Worm (Caenorhabditis elegans): ENCODE data around the gene pmk-2.

The pmk-2 gene

DNA sequence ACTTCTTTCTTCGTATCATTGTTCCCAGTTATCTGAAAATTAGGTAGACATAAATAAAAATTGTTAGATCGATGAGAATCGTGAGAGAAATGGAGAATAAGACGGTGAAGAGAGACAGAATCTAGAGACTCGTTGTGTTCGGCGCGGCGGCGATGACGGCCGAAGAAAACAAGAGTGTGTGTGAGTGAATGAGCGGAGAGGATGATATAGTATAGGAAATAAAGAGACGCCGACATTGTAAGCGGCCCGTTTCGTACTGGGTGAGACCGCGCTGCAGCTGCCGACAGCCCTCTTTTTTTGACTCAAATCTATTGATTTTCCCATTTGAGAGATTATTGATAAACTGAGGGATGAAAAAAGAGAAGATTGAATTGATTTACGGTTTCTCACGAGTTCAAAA lies 31.1 kb upstream of the pmk-2 start, which contains the start of gene Y42H9AR.4:
TSS of gene Y42H9AR.4 (minus strand) at position 32 of the 400 bp plus-strand sequence.
- TF ChIP-seq che-1 (tag; optimal IDR thresholded peaks at IDR 0.05) (no peak), unc-3 (GFP tag; conservative IDR thresholded peaks at IDR 0.05) (no peak), unc-3 (tag; optimal IDR thresholded peaks at IDR 0.05) (no peak), ceh-19 (GFP tag; optimal IDR thresholded peaks at IDR 0.05) (peak; percentile 14), ceh-31 (tag; optimal IDR thresholded peaks at IDR 0.05) (peak; percentile 18), nfya-1 (tag; optimal IDR thresholded peaks at IDR 0.05) (peak; percentile 9), ahr-1 (tag; optimal IDR thresholded peaks at IDR 0.05) (no peak), hlh-30 (tag; optimal IDR thresholded peaks at IDR 0.05; ENCODE audit: insufficient read depth) (no peak), nhr-11 (tag; optimal IDR thresholded peaks at IDR 0.05) (no peak), unc-42 (tag; optimal IDR thresholded peaks at IDR 0.05) (no peak), pros-1 (tag; optimal IDR thresholded peaks at IDR 0.05) (no peak), tbx-7 (tag; optimal IDR thresholded peaks at IDR 0.05) (no peak), ceh-48 (tag; optimal IDR thresholded peaks at IDR 0.05) (peak; percentile 25), zip-5 (tag; optimal IDR thresholded peaks at IDR 0.05) (no peak), ceh-14 (tag; optimal IDR thresholded peaks at IDR 0.05) (peak; percentile 11), K09A11.1 (tag; optimal IDR thresholded peaks at IDR 0.05; ENCODE audit: insufficient read depth) (no peak), hlh-13 (GFP tag; optimal IDR thresholded peaks at IDR 0.05) (no peak), ref-2 (tag; optimal IDR thresholded peaks at IDR 0.05) (no peak), pqm-1 (tag; optimal IDR thresholded peaks at IDR 0.05) (no peak)

DNA sequence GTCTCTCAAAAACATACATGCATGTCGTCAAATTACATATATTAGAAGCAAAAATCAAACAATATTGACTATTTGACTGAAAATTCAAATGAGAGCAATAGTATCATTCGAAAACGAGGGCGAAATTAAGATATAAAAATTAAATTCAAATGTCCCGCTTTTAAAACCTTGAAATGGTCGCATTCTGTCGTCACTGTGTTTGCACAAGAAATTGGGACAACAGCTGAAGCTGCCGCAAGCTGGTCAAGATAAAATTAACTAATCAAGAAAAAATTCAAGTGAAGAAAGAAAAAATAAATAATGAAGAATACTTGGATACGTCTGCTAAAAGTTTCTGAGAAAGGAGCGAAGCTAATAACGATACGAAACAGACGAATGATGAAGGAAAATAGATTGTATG lies 30.7 kb upstream of the pmk-2 start:
- TF ChIP-seq ceh-24 (tag; optimal IDR thresholded peaks at IDR 0.05), result no peak
- TF ChIP-seq tbx-2 (tag; optimal IDR thresholded peaks at IDR 0.05), result no peak
- TF ChIP-seq ceh-2 (tag; optimal IDR thresholded peaks at IDR 0.05), result no peak
- TF ChIP-seq ceh-34 (tag; optimal IDR thresholded peaks at IDR 0.05), result no peak
- TF ChIP-seq ceh-18 (tag; optimal IDR thresholded peaks at IDR 0.05), result no peak
- no peak for TF ChIP-seq C08G9.2 (tag; optimal IDR thresholded peaks at IDR 0.05)
- no peak for TF ChIP-seq ceh-19 (GFP tag; optimal IDR thresholded peaks at IDR 0.05)
- no peak for TF ChIP-seq T23F11.4 (GFP tag; optimal IDR thresholded peaks at IDR 0.05)
- no peak for TF ChIP-seq ceh-6 (GFP tag; optimal IDR thresholded peaks at IDR 0.05)
- no peak for TF ChIP-seq ama-1 (optimal IDR thresholded peaks at IDR 0.05)
- TF ChIP-seq nhr-232 (tag; optimal IDR thresholded peaks at IDR 0.05), result no peak

DNA sequence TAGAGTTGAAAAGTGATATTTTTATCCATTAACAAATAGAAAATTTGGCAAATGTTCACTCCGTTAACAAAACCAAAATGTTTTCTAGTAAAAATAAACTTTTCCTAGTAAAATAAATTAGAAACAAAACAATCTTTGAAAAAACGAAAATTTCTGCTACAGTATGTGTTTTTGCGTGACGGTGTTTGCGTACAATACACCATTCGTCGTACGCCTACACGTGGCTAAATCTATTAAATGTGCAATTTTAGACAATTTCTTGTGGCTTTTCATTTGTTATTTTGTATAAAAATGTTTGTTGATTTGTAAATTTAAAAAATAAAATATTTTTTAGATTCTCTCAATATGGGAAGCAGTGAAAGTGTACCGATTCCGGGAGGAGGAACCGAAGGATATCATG lies 30.1 kb upstream of the pmk-2 start, which contains the start of gene Y42H9AR.1:
TSS of gene Y42H9AR.1 (plus strand) at position 233 of the 400 bp plus-strand sequence.
- TF ChIP-seq lin-11 (tag; optimal IDR thresholded peaks at IDR 0.05), result no peak
- TF ChIP-seq Y22D7AL.16 (tag; optimal IDR thresholded peaks at IDR 0.05), result no peak
- TF ChIP-seq elt-2 (tag; optimal IDR thresholded peaks at IDR 0.05), result no peak
- TF ChIP-seq lim-6 (tag; optimal IDR thresholded peaks at IDR 0.05), result no peak
- no peak for TF ChIP-seq unc-3 (GFP tag; conservative IDR thresholded peaks at IDR 0.05)
- TF ChIP-seq unc-3 (tag; optimal IDR thresholded peaks at IDR 0.05), result no peak

DNA sequence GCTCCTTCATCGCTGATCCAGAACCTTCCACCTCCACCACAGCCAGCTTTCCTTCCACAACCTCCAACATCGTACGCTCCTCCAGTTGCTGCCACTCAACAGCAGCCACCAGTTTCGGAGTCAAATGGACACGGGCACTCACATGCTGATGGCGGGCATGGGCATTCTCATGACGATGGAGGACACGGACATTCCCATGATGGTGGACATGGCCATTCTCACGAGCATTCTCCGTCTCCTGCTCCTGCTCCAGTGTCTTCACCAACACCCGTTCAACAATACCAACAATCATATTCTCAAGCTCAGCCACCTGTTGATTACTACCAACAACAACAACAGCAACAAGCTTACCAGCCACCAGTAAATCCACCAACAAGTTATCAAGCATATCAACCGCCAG lies 28.8 kb upstream of the pmk-2 start:
- TF ChIP-seq hlh-13 (GFP tag; optimal IDR thresholded peaks at IDR 0.05) (no peak), dve-1 (tag; optimal IDR thresholded peaks at IDR 0.05) (no peak), eyg-1 (tag; optimal IDR thresholded peaks at IDR 0.05) (no peak), rnt-1 (tag; optimal IDR thresholded peaks at IDR 0.05) (no peak), ama-1 (optimal IDR thresholded peaks at IDR 0.05) (no peak), unc-42 (tag; optimal IDR thresholded peaks at IDR 0.05) (no peak), mec-3 (tag; optimal IDR thresholded peaks at IDR 0.05; ENCODE audit: borderline replicate concordance) (no peak), ceh-45 (GFP tag; IDR thresholded peaks at IDR 0.05) (no peak), gmeb-2 (tag; optimal IDR thresholded peaks at IDR 0.05) (no peak), K09A11.1 (tag; optimal IDR thresholded peaks at IDR 0.05; ENCODE audit: insufficient read depth) (no peak), ceh-14 (tag; optimal IDR thresholded peaks at IDR 0.05) (no peak), ceh-22 (tag; optimal IDR thresholded peaks at IDR 0.05) (no peak), madf-2 (tag; optimal IDR thresholded peaks at IDR 0.05) (no peak), pqm-1 (tag; optimal IDR thresholded peaks at IDR 0.05) (no peak), hlh-15 (tag; optimal IDR thresholded peaks at IDR 0.05) (no peak), syd-9 (tag; optimal IDR thresholded peaks at IDR 0.05) (no peak), ceh-19 (GFP tag; optimal IDR thresholded peaks at IDR 0.05) (no peak)
